Worm (Caenorhabditis elegans) whole organism, L3 larva: ENCODE results near the gene csn-5.

Experiments
- R02D3.7 ChIP-seq: fragments of 150-350 bp; optimal IDR thresholded peaks from 2 replicates; lab custom pipeline; 2014; ENCODE audit warnings: missing biosample characterization, missing genetic modification characterization
- ZK546.5 ChIP-seq: sonication (generic microtip); optimal IDR thresholded peaks from 2 replicates; lab custom pipeline; 2017; ENCODE audit warnings: missing biosample characterization, missing genetic modification characterization
- aly-2 ChIP-seq: fragments of 150-350 bp; optimal IDR thresholded peaks from 2 replicates; lab custom pipeline; 2014; ENCODE audit warnings: missing biosample characterization, missing genetic modification characterization
- ama-1 ChIP-seq: fragments of 150-350 bp; optimal IDR thresholded peaks from 2 replicates; lab custom pipeline; 2018
- ceh-16 ChIP-seq: sonication (generic microtip); optimal IDR thresholded peaks from 2 replicates; lab custom pipeline; 2017; ENCODE audit warnings: missing biosample characterization, missing genetic modification characterization
- ceh-28 ChIP-seq: fragments of 150-350 bp; optimal IDR thresholded peaks from 2 replicates; lab custom pipeline; 2014; ENCODE audit warnings: missing biosample characterization, missing genetic modification reagents, missing genetic modification characterization
- ceh-82 ChIP-seq: fragments of 150-350 bp; optimal IDR thresholded peaks from 2 replicates; lab custom pipeline; 2014; ENCODE audit warnings: missing biosample characterization, missing genetic modification characterization
- ceh-9 ChIP-seq: sonication (generic microtip); optimal IDR thresholded peaks from 2 replicates; lab custom pipeline; 2018; ENCODE audit warnings: missing biosample characterization, missing genetic modification characterization
- egl-5 ChIP-seq: fragments of 150-350 bp; optimal IDR thresholded peaks from 2 replicates; lab custom pipeline; 2017; ENCODE audit warnings: missing biosample characterization, missing genetic modification reagents, missing genetic modification characterization, inconsistent platforms
- elt-1 ChIP-seq: fragments of 150-350 bp; optimal IDR thresholded peaks from 2 replicates; lab custom pipeline; 2014; ENCODE audit warnings: missing biosample characterization, missing genetic modification characterization
- elt-2 ChIP-seq: sonication (generic microtip); optimal IDR thresholded peaks from 2 replicates; lab custom pipeline; 2016; ENCODE audit warnings: missing genetic modification reagents, mild to moderate bottlenecking, missing genetic modification characterization, missing compliant biosample characterization
- fkh-10 ChIP-seq: sonication (generic microtip); optimal IDR thresholded peaks from 2 replicates; lab custom pipeline; 2017; ENCODE audit warnings: missing biosample characterization, missing genetic modification reagents, missing genetic modification characterization
- fkh-2 ChIP-seq: fragments of 150-350 bp; optimal IDR thresholded peaks from 2 replicates; lab custom pipeline; 2014; ENCODE audit warnings: missing biosample characterization, missing genetic modification reagents, missing genetic modification characterization
- hmg-11 ChIP-seq: sonication (generic microtip); optimal IDR thresholded peaks from 2 replicates; lab custom pipeline; 2016; ENCODE audit warnings: missing genetic modification characterization, missing compliant biosample characterization
- jun-1 ChIP-seq: fragments of 150-350 bp; optimal IDR thresholded peaks from 2 replicates; lab custom pipeline; 2014; ENCODE audit warnings: missing biosample characterization, missing genetic modification reagents, missing genetic modification characterization
- lin-15B ChIP-seq: fragments of 150-350 bp; optimal IDR thresholded peaks from 2 replicates; lab custom pipeline; 2014; ENCODE audit warnings: missing biosample characterization, missing genetic modification characterization
- lin-39 ChIP-seq: fragments of 150-350 bp; optimal IDR thresholded peaks from 2 replicates; lab custom pipeline; 2018; ENCODE audit warnings: missing biosample characterization, missing genetic modification reagents, missing genetic modification characterization
- lsy-12 ChIP-seq: sonication (generic microtip); optimal IDR thresholded peaks from 2 replicates; lab custom pipeline; 2016; ENCODE audit warnings: mild to moderate bottlenecking, missing genetic modification characterization, missing compliant biosample characterization
- mdl-1 ChIP-seq: fragments of 150-350 bp; optimal IDR thresholded peaks from 2 replicates; lab custom pipeline; 2014; ENCODE audit warnings: missing biosample characterization, missing genetic modification characterization
- mml-1 ChIP-seq: fragments of 150-350 bp; sonication (generic microtip); optimal IDR thresholded peaks from 3 replicates; lab custom pipeline; 2014; ENCODE audit warnings: missing biosample characterization, missing genetic modification characterization
- nfya-1 ChIP-seq: sonication (generic microtip); optimal IDR thresholded peaks from 2 replicates; lab custom pipeline; 2017; ENCODE audit warnings: missing genetic modification characterization, mild to moderate bottlenecking, missing compliant biosample characterization, antibody characterized with exemption, moderate library complexity; ENCODE audit not compliant: insufficient read depth
- nhr-11 ChIP-seq: fragments of 150-350 bp; optimal IDR thresholded peaks from 2 replicates; lab custom pipeline; 2014; ENCODE audit warnings: missing biosample characterization, missing genetic modification characterization
- nhr-23 ChIP-seq: fragments of 150-350 bp; optimal IDR thresholded peaks from 2 replicates; lab custom pipeline; 2014; ENCODE audit warnings: missing biosample characterization, missing genetic modification reagents, missing genetic modification characterization
- nhr-25 ChIP-seq: sonication (generic microtip); optimal IDR thresholded peaks from 2 replicates; lab custom pipeline; 2017; ENCODE audit warnings: missing biosample characterization, missing genetic modification characterization
- nhr-43 ChIP-seq: sonication (generic microtip); optimal IDR thresholded peaks from 2 replicates; lab custom pipeline; 2016; ENCODE audit warnings: mild to moderate bottlenecking, missing genetic modification characterization, missing compliant biosample characterization; ENCODE audit not compliant: poor library complexity, severe bottlenecking
- nhr-67 ChIP-seq: fragments of 150-350 bp; optimal IDR thresholded peaks from 2 replicates; lab custom pipeline; 2014; ENCODE audit warnings: missing biosample characterization, missing genetic modification characterization
- nhr-77 ChIP-seq: fragments of 150-350 bp; optimal IDR thresholded peaks from 2 replicates; lab custom pipeline; 2014; ENCODE audit warnings: missing biosample characterization, missing genetic modification characterization
- pqm-1 ChIP-seq: fragments of 150-350 bp; optimal IDR thresholded peaks from 2 replicates; lab custom pipeline; 2017; ENCODE audit warnings: missing biosample characterization, missing genetic modification characterization, inconsistent platforms
- snpc-4 ChIP-seq: fragments of 150-350 bp; optimal IDR thresholded peaks from 2 replicates; lab custom pipeline; 2014; ENCODE audit warnings: missing biosample characterization, missing genetic modification characterization
- zag-1 ChIP-seq: fragments of 150-350 bp; optimal IDR thresholded peaks from 2 replicates; lab custom pipeline; 2014; ENCODE audit warnings: missing biosample characterization, missing genetic modification characterization
- ztf-4 ChIP-seq: fragments of 150-350 bp; optimal IDR thresholded peaks from 2 replicates; lab custom pipeline; 2014; ENCODE audit warnings: missing biosample characterization, missing genetic modification characterization

csn-5 gene

ce11 chrIV:5630156-5630555 lies 19.2 kb upstream of the csn-5 start, which contains the start of gene srd-12:
srd-12 (minus strand) TSS chrIV:5630256.
- TF ChIP-seq mdl-1 (no peak), aly-2 (no peak), nhr-23 (tag; lab: Kevin White, UChicago) (no peak), jun-1 (tag; lab: Kevin White, UChicago) (no peak), nfya-1 (no peak), nhr-25 (tag; lab: Kevin White, UChicago) (no peak)

ce11 chrIV:5631628-5632027 lies 17.7 kb upstream of the csn-5 start, which contains the start of gene ttbk-8.2:
ttbk-8.2 (plus strand) TSS chrIV:5631928.
- TF ChIP-seq nhr-11: no peak
- no peak for TF ChIP-seq nhr-25 (tag; lab: Kevin White, UChicago)
- TF ChIP-seq egl-5: no peak
- TF ChIP-seq pqm-1 (tag; lab: Kevin White, UChicago): no peak
- no peak for TF ChIP-seq mdl-1
- TF ChIP-seq elt-1 (tag; lab: Kevin White, UChicago): no peak
- TF ChIP-seq ceh-28: no peak
- TF ChIP-seq, all 47 proteins: peak for 0

- TF ChIP-seq jun-1 (tag; lab: Kevin White, UChicago) (no peak), aly-2 (no peak), snpc-4 (no peak), elt-2 (tag; lab: Kevin White, UChicago) (no peak), ceh-28 (no peak), nhr-67 (tag; lab: Kevin White, UChicago) (no peak)
- TF ChIP-seq, all 47 proteins: peak for 0
Observed at ce11 chrIV:5632536-5632935, 16.8 kb upstream of the csn-5 start.

- TF ChIP-seq elt-1 (tag; lab: Kevin White, UChicago) (no peak), fkh-10 (GFP tag; lab: Kevin White, UChicago) (no peak), R02D3.7 (no peak), nhr-77 (tag; lab: Kevin White, UChicago) (no peak), lin-15B (tag; lab: Kevin White, UChicago) (no peak), lsy-12 (tag; lab: Kevin White, UChicago) (no peak)
Observed at ce11 chrIV:5635551-5635950, 13.8 kb upstream of the csn-5 start, which contains the start of gene srd-13. srd-13 (minus strand) TSS chrIV:5635651.

ce11 chrIV:5645514-5646052 lies 3.8 kb upstream of the csn-5 start, which contains the start of the genes srd-8 and B0547.2:
srd-8 (minus strand) TSS chrIV:5645614.
B0547.2 (plus strand) TSS chrIV:5646002.
- no peak for TF ChIP-seq lin-39 (tag; lab: Kevin White, UChicago)
- TF ChIP-seq lin-15B (tag; lab: Kevin White, UChicago): no peak
- no peak for TF ChIP-seq lsy-12 (tag; lab: Kevin White, UChicago)
- TF ChIP-seq nfya-1: no peak
- no peak for TF ChIP-seq hmg-11 (tag; lab: Kevin White, UChicago)
- TF ChIP-seq aly-2: no peak
- no peak for TF ChIP-seq ceh-82 (tag; lab: Kevin White, UChicago)
- TF ChIP-seq zag-1 (tag; lab: Kevin White, UChicago): no peak
- TF ChIP-seq snpc-4: no peak
- TF ChIP-seq nhr-43 (tag; lab: Kevin White, UChicago): no peak
- no peak for TF ChIP-seq pqm-1 (tag; lab: Kevin White, UChicago)
- no peak for TF ChIP-seq ceh-9
- TF ChIP-seq mml-1: no peak
- TF ChIP-seq ceh-16 (tag; lab: Kevin White, UChicago): no peak
- TF ChIP-seq fkh-2: no peak
- no peak for TF ChIP-seq ztf-4
- no peak for TF ChIP-seq ZK546.5 (tag; lab: Kevin White, UChicago)

DNA sequence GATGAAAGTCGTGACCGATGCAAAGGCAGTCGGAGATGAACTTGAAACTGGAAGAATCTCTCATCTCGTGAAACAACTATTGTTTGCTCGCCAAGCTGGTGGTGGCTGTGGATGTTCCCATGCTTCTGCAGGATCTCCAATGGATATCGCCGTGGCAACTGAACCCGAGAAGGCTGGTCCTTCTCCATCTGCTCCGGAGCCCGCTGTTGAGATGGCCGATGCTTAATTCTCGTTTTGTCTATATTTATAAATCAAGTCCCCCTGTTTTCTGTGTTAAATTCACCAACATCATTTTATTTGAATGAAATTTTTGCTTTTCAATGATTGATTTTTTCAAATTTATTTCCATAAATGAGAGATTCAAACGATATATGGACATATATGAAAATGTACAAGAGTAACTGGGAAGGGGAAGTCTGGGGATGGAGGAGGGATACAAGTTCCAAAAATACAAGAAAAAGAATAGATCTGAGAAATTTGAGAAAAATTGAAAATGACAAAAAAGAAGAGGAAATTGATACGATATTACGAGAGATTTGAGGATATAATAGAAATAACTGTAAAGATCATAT lies 1.5 kb downstream of the csn-5 start:
- TF ChIP-seq ama-1 (lab: Kevin White, UChicago) (no peak), nhr-43 (tag; lab: Kevin White, UChicago) (peak; percentile 11)
